Fruit fly (Drosophila melanogaster): Measurements from ENCODE around the gene Spec2.

dm6 chr3R:5571437-5571750, 52.5 kb downstream of the Spec2 start:
- no peak for TF ChIP-seq h (optimal IDR thresholded peaks at IDR 0.05)
- TF ChIP-seq Sin3A (optimal IDR thresholded peaks at IDR 0.05), result no peak

Measured in Kc167 (cell line).